Worm (Caenorhabditis elegans): ENCODE data around the gene ptrn-1.

ptrn-1 gene

DNA sequence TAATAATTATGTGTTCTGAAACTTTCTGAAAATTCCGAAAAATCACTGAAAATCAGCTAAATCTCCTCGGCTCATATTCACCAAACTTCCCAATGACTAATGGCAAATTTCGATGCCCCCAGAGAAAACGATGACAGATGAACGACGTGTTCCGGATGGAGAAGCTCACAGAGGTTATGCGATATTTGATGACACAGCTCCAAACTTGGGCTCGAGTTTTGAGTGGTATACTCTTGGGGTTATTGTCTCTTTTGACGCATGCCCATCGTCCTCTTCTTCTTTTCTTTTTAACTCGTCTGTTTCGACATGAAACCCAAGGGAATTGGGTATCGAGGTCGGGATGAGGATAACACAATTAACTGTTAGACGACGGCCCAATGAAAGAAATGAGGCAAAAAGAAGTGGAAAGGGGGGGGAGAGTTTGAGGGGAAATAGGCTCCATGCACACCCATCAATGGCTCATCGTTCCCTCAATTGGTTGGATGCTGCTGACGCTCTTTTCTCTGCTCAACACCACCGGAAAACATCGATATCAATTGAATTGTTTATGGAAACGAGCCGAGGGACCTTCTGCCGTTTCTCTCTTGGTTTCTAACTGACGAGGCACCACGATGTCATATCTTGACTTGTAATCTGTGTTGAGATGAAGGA is 26.4 kb downstream of the ptrn-1 start:
- TF ChIP-seq mab-9 (GFP tag; IDR thresholded peaks at IDR 0.05) (peak; percentile 53), skn-1 (tag; optimal IDR thresholded peaks at IDR 0.05) (no peak), fkh-10 (GFP tag; optimal IDR thresholded peaks at IDR 0.05) (no peak), lin-14 (GFP tag; optimal IDR thresholded peaks at IDR 0.05) (peak; percentile 82), grh-1 (GFP tag; IDR thresholded peaks at IDR 0.05) (no peak), egl-13 (tag; optimal IDR thresholded peaks at IDR 0.05) (no peak), tbx-2 (tag; optimal IDR thresholded peaks at IDR 0.05) (peak; percentile 62), nhr-47 (tag; optimal IDR thresholded peaks at IDR 0.05) (peak; percentile 12), nhr-71 (tag; optimal IDR thresholded peaks at IDR 0.05) (peak; percentile 20), nhr-20 (tag; optimal IDR thresholded peaks at IDR 0.05) (no peak), lsy-2 (tag; optimal IDR thresholded peaks at IDR 0.05) (peak in 1 of 2 experiments; percentile 15)

DNA sequence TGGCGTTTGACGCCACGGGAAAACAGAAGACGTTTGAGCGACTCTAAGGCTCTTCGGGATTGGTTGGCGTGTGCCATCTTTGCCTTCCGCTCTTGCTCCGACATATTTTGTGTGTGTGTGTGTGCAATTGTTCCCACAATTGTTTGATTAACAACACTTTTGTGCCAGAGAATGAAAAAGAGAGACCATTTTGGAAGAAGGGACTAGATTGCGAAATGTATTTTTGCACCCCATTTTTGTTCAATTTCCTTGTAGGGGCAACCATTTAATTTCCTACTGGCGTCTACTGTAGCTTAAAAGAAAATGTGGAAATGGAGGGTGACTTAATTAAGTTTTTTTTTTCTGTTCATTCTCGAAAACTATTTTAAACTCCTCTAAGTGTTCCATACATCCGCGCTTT is 27.9 kb downstream of the ptrn-1 start:
- TF ChIP-seq ztf-11 (tag; optimal IDR thresholded peaks at IDR 0.05) (no peak), efl-3 (GFP tag; optimal IDR thresholded peaks at IDR 0.05) (no peak), Y116A8C.19 (tag; optimal IDR thresholded peaks at IDR 0.05; ENCODE audit: borderline replicate concordance) (no peak), xbp-1 (tag; optimal IDR thresholded peaks at IDR 0.05) (peak; percentile 44), isw-1 (GFP tag; IDR thresholded peaks at IDR 0.05) (no peak), lin-14 (GFP tag; optimal IDR thresholded peaks at IDR 0.05) (peak; percentile 58), ceh-63 (GFP tag; optimal IDR thresholded peaks at IDR 0.05) (no peak), nhr-11 (tag; optimal IDR thresholded peaks at IDR 0.05) (no peak), dpl-1 (GFP tag; optimal IDR thresholded peaks at IDR 0.05) (no peak), lin-39 (tag; optimal IDR thresholded peaks at IDR 0.05) (no peak), alr-1 (tag; optimal IDR thresholded peaks at IDR 0.05; ENCODE audit: borderline replicate concordance) (no peak), ama-1 (optimal IDR thresholded peaks at IDR 0.05) (no peak), lsy-2 (tag; optimal IDR thresholded peaks at IDR 0.05) (peak in 1 of 2 experiments; percentile 35), ceh-82 (tag; optimal IDR thresholded peaks at IDR 0.05) (peak in 1 of 3 experiments; percentile 19), F16B12.6 (tag; optimal IDR thresholded peaks at IDR 0.05) (no peak), mef-2 (tag; optimal IDR thresholded peaks at IDR 0.05) (no peak), ztf-4 (tag; optimal IDR thresholded peaks at IDR 0.05) (no peak), unc-62 (GFP tag; optimal IDR thresholded peaks at IDR 0.05) (no peak), nhr-19 (GFP tag; conservative IDR thresholded peaks at IDR 0.05) (no peak), egl-13 (tag; optimal IDR thresholded peaks at IDR 0.05) (no peak), efl-1 (optimal IDR thresholded peaks at IDR 0.05) (no peak), efl-1 (GFP tag; optimal IDR thresholded peaks at IDR 0.05 in 1 of 2) (no peak), pag-3 (tag; optimal IDR thresholded peaks at IDR 0.05; ENCODE audit: borderline replicate concordance, insufficient read depth) (no peak), elt-2 (tag; optimal IDR thresholded peaks at IDR 0.05) (no peak), elt-3 (tag; optimal IDR thresholded peaks at IDR 0.05) (no peak), blmp-1 (tag; optimal IDR thresholded peaks at IDR 0.05) (no peak), unc-98 (GFP tag; IDR thresholded peaks at IDR 0.05) (no peak), vab-15 (tag; optimal IDR thresholded peaks at IDR 0.05) (no peak), egl-27 (tag; optimal IDR thresholded peaks at IDR 0.05) (no peak), nhr-84 (tag; optimal IDR thresholded peaks at IDR 0.05) (no peak), nhr-77 (tag; optimal IDR thresholded peaks at IDR 0.05) (no peak), nhr-71 (tag; optimal IDR thresholded peaks at IDR 0.05) (peak; percentile 32), lin-35 (GFP tag; optimal IDR thresholded peaks at IDR 0.05) (no peak)

Measured in whole organism, L1 larva.